Fruit fly (Drosophila melanogaster) whole organism, embryonic: Measurements from ENCODE around the gene dnc.

Source experiments
- Asciz ChIP-seq: fragments of 200-800 bp; sonication (Bioruptor generic); optimal IDR thresholded peaks from 2 replicates; lab custom pipeline; 2017; ENCODE audit warnings: missing biosample characterization, mild to moderate bottlenecking, missing genetic modification characterization, missing genetic modification reagents
- Bdp1 ChIP-seq: fragments of 200-800 bp; sonication (Bioruptor generic); optimal IDR thresholded peaks from 3 replicates; lab custom pipeline; 2016; ENCODE audit warnings: missing biosample characterization, missing genetic modification characterization
- CG10321 ChIP-seq: fragments of 200-800 bp; sonication (Bioruptor generic); IDR thresholded peaks from 2 replicates; pipeline ENCODE4 v1.3.6; 2022; ENCODE audit warnings: missing biosample characterization, missing genetic modification characterization
- CG11504 ChIP-seq: fragments of 200-800 bp; sonication (Bioruptor generic); optimal IDR thresholded peaks from 3 replicates; lab custom pipeline; 2019; ENCODE audit warnings: missing biosample characterization, mild to moderate bottlenecking, missing genetic modification characterization, moderate library complexity
- CG12391 ChIP-seq: fragments of 200-800 bp; sonication (Bioruptor generic); optimal IDR thresholded peaks from 3 replicates; lab custom pipeline; 2018; ENCODE audit warnings: missing biosample characterization, mild to moderate bottlenecking, missing genetic modification characterization, moderate library complexity
- CG12769 ChIP-seq: fragments of 200-800 bp; sonication (Bioruptor generic); optimal IDR thresholded peaks from 2 replicates; lab custom pipeline; 2019; ENCODE audit warnings: missing biosample characterization, mild to moderate bottlenecking, missing genetic modification characterization, moderate library complexity
- CG13123 ChIP-seq: fragments of 200-800 bp; sonication (Bioruptor generic); optimal IDR thresholded peaks from 2 replicates; lab custom pipeline; 2016; ENCODE audit warnings: missing biosample characterization, missing genetic modification characterization
- CG13624 ChIP-seq: fragments of 200-800 bp; sonication (Bioruptor generic); optimal IDR thresholded peaks from 2 replicates; lab custom pipeline; 2016; ENCODE audit warnings: missing biosample characterization, missing genetic modification characterization
- CG14050 ChIP-seq: fragments of 200-800 bp; sonication (Bioruptor generic); IDR thresholded peaks from 3 replicates; pipeline ENCODE4 v1.3.6; 2022; ENCODE audit warnings: missing biosample characterization, missing genetic modification characterization
- CG17385 ChIP-seq: fragments of 200-800 bp; sonication (Bioruptor generic); optimal IDR thresholded peaks from 3 replicates; lab custom pipeline; 2018; ENCODE audit warnings: missing biosample characterization, mild to moderate bottlenecking, missing genetic modification characterization
- CG18262 ChIP-seq: fragments of 200-800 bp; optimal IDR thresholded peaks from 3 replicates; lab custom pipeline; 2019; ENCODE audit warnings: missing biosample characterization, mild to moderate bottlenecking, missing genetic modification characterization, moderate library complexity
- CG18764 ChIP-seq: fragments of 200-800 bp; sonication (Bioruptor generic); optimal IDR thresholded peaks from 3 replicates; lab custom pipeline; 2016; ENCODE audit warnings: missing biosample characterization, missing genetic modification characterization
- CG2129 ChIP-seq: fragments of 200-800 bp; sonication (Bioruptor generic); IDR thresholded peaks from 2 replicates; pipeline ENCODE4 v1.3.6; 2022; ENCODE audit warnings: missing biosample characterization, missing genetic modification characterization; ENCODE audit not compliant: partially characterized antibody
- CG2678 ChIP-seq: fragments of 200-800 bp; sonication (Bioruptor generic); optimal IDR thresholded peaks from 3 replicates; lab custom pipeline; 2019; ENCODE audit warnings: missing biosample characterization, mild to moderate bottlenecking, missing genetic modification characterization, moderate library complexity
- CG3995 ChIP-seq: fragments of 200-800 bp; sonication (Bioruptor generic); optimal IDR thresholded peaks from 3 replicates; lab custom pipeline; 2016; ENCODE audit warnings: missing biosample characterization, missing genetic modification characterization
- CG4360 ChIP-seq: fragments of 200-800 bp; sonication (Bioruptor generic); IDR thresholded peaks from 2 replicates; pipeline ENCODE4 v1.3.6; 2022; ENCODE audit warnings: missing biosample characterization, missing genetic modification characterization
- CG4617 ChIP-seq: fragments of 200-800 bp; sonication (Bioruptor generic); optimal IDR thresholded peaks from 3 replicates; lab custom pipeline; 2016; ENCODE audit warnings: missing biosample characterization, missing genetic modification characterization, borderline replicate concordance
- CG6813 ChIP-seq: fragments of 200-800 bp; sonication (Bioruptor generic); optimal IDR thresholded peaks from 2 replicates; lab custom pipeline; 2017; ENCODE audit warnings: missing biosample characterization, missing genetic modification characterization, mild to moderate bottlenecking, moderate library complexity, missing genetic modification reagents
- CG7357 ChIP-seq: fragments of 200-800 bp; sonication (Bioruptor generic); IDR thresholded peaks from 3 replicates; pipeline ENCODE4 v1.3.6; 2022; ENCODE audit warnings: missing biosample characterization, missing genetic modification characterization
- CTCF ChIP-seq: fragments of 200-800 bp; sonication (Bioruptor generic); optimal IDR thresholded peaks from 2 replicates; lab custom pipeline; 2017; ENCODE audit warnings: missing biosample characterization, mild to moderate bottlenecking, missing genetic modification characterization, moderate library complexity
- GATAe ChIP-seq: fragments of 200-800 bp; sonication (Bioruptor generic); conservative IDR thresholded peaks from 2 replicates; pipeline ENCODE4 v1.3.6; 2022; ENCODE audit warnings: missing biosample characterization, missing genetic modification characterization
- Lhr ChIP-seq: fragments of 200-800 bp; sonication (Bioruptor generic); optimal IDR thresholded peaks from 3 replicates; lab custom pipeline; 2017; ENCODE audit warnings: mild to moderate bottlenecking, missing biosample characterization, missing genetic modification reagents, missing genetic modification characterization
- Max ChIP-seq: fragments of 200-800 bp; sonication (Bioruptor generic); optimal IDR thresholded peaks from 2 replicates; lab custom pipeline; 2016; ENCODE audit warnings: missing biosample characterization, mild to moderate bottlenecking, missing genetic modification characterization
- Med ChIP-seq: fragments of 200-800 bp; sonication (Bioruptor generic); peaks from one replicate; lab custom pipeline; 2016; ENCODE audit warnings: missing biosample characterization, missing genetic modification characterization, mild to moderate bottlenecking, inconsistent platforms, moderate library complexity
- Myb ChIP-seq: fragments of 200-800 bp; sonication (Bioruptor generic); optimal IDR thresholded peaks from 2 replicates; lab custom pipeline; 2016; ENCODE audit warnings: missing biosample characterization, missing genetic modification characterization
- NC2α ChIP-seq: fragments of 200-800 bp; sonication (Bioruptor generic); optimal IDR thresholded peaks from 2 replicates; lab custom pipeline; 2016; ENCODE audit warnings: missing biosample characterization, missing genetic modification characterization
- Vsx1 ChIP-seq: fragments of 200-800 bp; sonication (Bioruptor generic); optimal IDR thresholded peaks from 2 replicates; lab custom pipeline; 2017; ENCODE audit warnings: missing biosample characterization, mild to moderate bottlenecking, missing genetic modification characterization, missing genetic modification reagents
- aop ChIP-seq: fragments of 200-800 bp; sonication (Bioruptor generic); IDR thresholded peaks from 2 replicates; pipeline ENCODE4 v1.3.6; 2022; ENCODE audit warnings: missing biosample characterization, missing genetic modification characterization
- caup ChIP-seq: fragments of 200-800 bp; sonication (Bioruptor generic); optimal IDR thresholded peaks from 3 replicates; lab custom pipeline; 2017; ENCODE audit warnings: missing biosample characterization, mild to moderate bottlenecking, missing genetic modification characterization, moderate library complexity; ENCODE audit not compliant: severe bottlenecking
- cg ChIP-seq: fragments of 200-800 bp; sonication (Bioruptor generic); optimal IDR thresholded peaks from 3 replicates; lab custom pipeline; 2019; ENCODE audit warnings: missing biosample characterization, mild to moderate bottlenecking, missing genetic modification characterization, moderate library complexity
- crol ChIP-seq: fragments of 200-800 bp; sonication (Bioruptor generic); IDR thresholded peaks from 2 replicates; pipeline ENCODE4 v1.3.6; 2022; ENCODE audit warnings: missing biosample characterization, missing genetic modification characterization
- dimm ChIP-seq: fragments of 200-800 bp; sonication (Bioruptor generic); IDR thresholded peaks from 2 replicates; pipeline ENCODE4 v1.3.6; 2022; ENCODE audit warnings: missing biosample characterization, missing genetic modification characterization
- gcm ChIP-seq: fragments of 200-800 bp; sonication (Bioruptor generic); optimal IDR thresholded peaks from 2 replicates; lab custom pipeline; 2019; ENCODE audit warnings: missing biosample characterization, mild to moderate bottlenecking, missing genetic modification characterization, moderate library complexity
- ham ChIP-seq: fragments of 200-800 bp; sonication (Bioruptor generic); IDR thresholded peaks from 2 replicates; pipeline ENCODE4 v1.3.6; 2022; ENCODE audit warnings: missing biosample characterization, missing genetic modification characterization
- insv ChIP-seq, 2 experiments: fragments of 200-800 bp; sonication (Bioruptor generic); optimal IDR thresholded peaks; 3 replicates each; lab custom pipeline; 2016 to 2018; ENCODE audit warnings: missing biosample characterization in 2 of 2, missing genetic modification characterization in 2 of 2
- jumu ChIP-seq: fragments of 200-800 bp; sonication (Bioruptor generic); optimal IDR thresholded peaks from 3 replicates; lab custom pipeline; 2016; ENCODE audit warnings: missing biosample characterization, missing genetic modification characterization
- kah ChIP-seq: fragments of 200-800 bp; sonication (Bioruptor generic); optimal IDR thresholded peaks from 2 replicates; lab custom pipeline; 2018; ENCODE audit warnings: missing biosample characterization, mild to moderate bottlenecking, missing genetic modification characterization
- lilli ChIP-seq: fragments of 200-800 bp; sonication (Bioruptor generic); optimal IDR thresholded peaks from 3 replicates; lab custom pipeline; 2016; ENCODE audit warnings: missing biosample characterization, missing genetic modification characterization
- lov ChIP-seq, 2 experiments: fragments of 200-800 bp in 1 of 2; fragments of >200 bp in 1 of 2; sonication (Bioruptor generic) in 1 of 2; IDR thresholded peaks in 1 of 2; optimal IDR thresholded peaks in 1 of 2; 2 replicates in 1 of 2; 3 replicates in 1 of 2; pipeline versions ENCODE4 v1.3.6 to Lab custom; 2017 to 2022; ENCODE audit warnings: missing biosample characterization in 1 of 2, missing genetic modification characterization in 1 of 2
- onecut ChIP-seq: fragments of 200-800 bp; sonication (Bioruptor generic); IDR thresholded peaks from 2 replicates; pipeline ENCODE4 v1.3.6; 2022; ENCODE audit warnings: missing biosample characterization, missing genetic modification characterization
- org-1 ChIP-seq: fragments of 200-800 bp; sonication (Bioruptor generic); optimal IDR thresholded peaks from 2 replicates; lab custom pipeline; 2017; ENCODE audit warnings: missing biosample characterization, missing genetic modification characterization
- pnt ChIP-seq: fragments of 200-800 bp; sonication (Bioruptor generic); optimal IDR thresholded peaks from 3 replicates; lab custom pipeline; 2016; ENCODE audit warnings: missing biosample characterization, missing genetic modification characterization
- run ChIP-seq: fragments of 200-800 bp; sonication (Bioruptor generic); optimal IDR thresholded peaks from 3 replicates; lab custom pipeline; 2018; ENCODE audit warnings: missing biosample characterization, mild to moderate bottlenecking, missing genetic modification characterization
- salm ChIP-seq: fragments of 200-800 bp; sonication (Bioruptor generic); optimal IDR thresholded peaks from 2 replicates; lab custom pipeline; 2018; ENCODE audit warnings: missing biosample characterization, mild to moderate bottlenecking, missing genetic modification characterization
- schlank ChIP-seq: fragments of 200-800 bp; sonication (Bioruptor generic); optimal IDR thresholded peaks from 2 replicates; lab custom pipeline; 2018; ENCODE audit warnings: missing biosample characterization, mild to moderate bottlenecking, missing genetic modification characterization
- sd ChIP-seq: fragments of 200-800 bp; sonication (Bioruptor generic); optimal IDR thresholded peaks from 3 replicates; lab custom pipeline; 2018; ENCODE audit warnings: missing biosample characterization, mild to moderate bottlenecking, missing genetic modification characterization, moderate library complexity
- seq ChIP-seq: fragments of 200-800 bp; sonication (Bioruptor generic); IDR thresholded peaks from 2 replicates; pipeline ENCODE4 v1.3.6; 2022; ENCODE audit warnings: missing biosample characterization, missing genetic modification characterization
- sisA ChIP-seq: fragments of 200-800 bp; sonication (Bioruptor generic); IDR thresholded peaks from 2 replicates; pipeline ENCODE4 v1.3.6; 2022; ENCODE audit warnings: missing biosample characterization, missing genetic modification characterization
- tin ChIP-seq: fragments of 200-800 bp; sonication (Bioruptor generic); optimal IDR thresholded peaks from 3 replicates; lab custom pipeline; 2016; ENCODE audit warnings: missing biosample characterization, missing genetic modification characterization
- usp ChIP-seq: fragments of >200 bp; optimal IDR thresholded peaks from 2 replicates; lab custom pipeline; 2017; ENCODE audit warnings: missing biosample characterization, missing genetic modification characterization
- vvl ChIP-seq: fragments of 200-800 bp; sonication (Bioruptor generic); IDR thresholded peaks from 2 replicates; pipeline ENCODE4 v1.3.6; 2022; ENCODE audit warnings: missing biosample characterization, missing genetic modification characterization

The dnc gene

DNA sequence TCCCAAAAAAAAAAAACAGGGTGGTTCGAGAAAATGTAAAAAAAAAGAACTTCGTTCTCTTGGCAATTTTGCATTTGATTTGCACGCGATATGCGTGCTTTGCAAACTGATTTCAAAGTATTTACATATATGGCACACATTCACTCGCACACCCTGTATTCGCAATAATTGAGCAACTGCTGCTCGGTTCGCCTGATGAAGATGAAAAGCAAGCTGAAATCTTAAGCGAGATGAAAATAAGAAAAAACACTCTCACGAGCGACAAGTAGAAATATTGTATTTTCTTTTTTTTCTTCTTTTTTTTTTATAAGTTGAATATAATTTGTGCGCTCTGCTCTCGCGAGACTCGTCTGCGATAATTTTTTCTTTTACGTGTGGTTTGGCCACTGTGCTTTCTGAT is 152.7 kb downstream of the dnc start (continued):
- peak; percentile 27 for TF ChIP-seq Myb
- no peak for TF ChIP-seq Lhr
- no peak for TF ChIP-seq usp
- TF ChIP-seq CG11504 (tag; lab: Kevin White, UChicago): peak; percentile 77
- no peak for TF ChIP-seq CG2129
- peak; percentile 85 for TF ChIP-seq CG2678 (tag; lab: Kevin White, UChicago)
- peak; percentile 30 for TF ChIP-seq pnt
- TF ChIP-seq CG4360 (GFP tag; lab: Robert Waterston, UW): 0 out of 2 replicates have a peak, but pooled peaks have one; percentile 27
- peak; percentile 92 for TF ChIP-seq vvl (GFP tag; lab: Robert Waterston, UW)
- TF ChIP-seq CG13123: no peak
- peak; percentile 20 for TF ChIP-seq CG3995
- TF ChIP-seq Vsx1 (GFP tag; lab: Kevin White, UChicago): peak; percentile 42
- peak; percentile 66 for TF ChIP-seq org-1 (GFP tag; lab: Kevin White, UChicago)
- peak; percentile 42; the same call in 1 of the 2 replicates for TF ChIP-seq CG10321 (GFP tag; lab: Robert Waterston, UW)
- no peak for TF ChIP-seq Med (GFP tag; lab: Kevin White, UChicago)
- TF ChIP-seq run (tag; lab: Kevin White, UChicago): peak; percentile 61
- peak; percentile 40 for TF ChIP-seq sd (tag; lab: Kevin White, UChicago)
- 0 out of 2 replicates have a peak, but pooled peaks have one; percentile 18 for TF ChIP-seq aop (GFP tag; lab: Robert Waterston, UW)
- TF ChIP-seq CG7357 (GFP tag; lab: Robert Waterston, UW): peak; percentile 52; the same call in 2 of the 3 replicates
- TF ChIP-seq caup (GFP tag; lab: Kevin White, UChicago): peak; percentile 81
- peak; percentile 31 for TF ChIP-seq Bdp1 (GFP tag; lab: Kevin White, UChicago)
- TF ChIP-seq dimm (GFP tag; lab: Robert Waterston, UW): 0 out of 2 replicates have a peak, but pooled peaks have one; percentile 18
- no peak for TF ChIP-seq insv (GFP tag; optimal IDR thresholded peaks at IDR 0.05; lab: Kevin White, UChicago)
- peak; percentile 84 for TF ChIP-seq CG14050 (GFP tag; lab: Robert Waterston, UW)
- peak; percentile 51 for TF ChIP-seq tin
- TF ChIP-seq CG13624 (GFP tag; lab: Kevin White, UChicago): peak; percentile 79
- TF ChIP-seq CG18764: peak; percentile 37
- peak; percentile 33 for TF ChIP-seq CG18262
- TF ChIP-seq NC2α (GFP tag; lab: Kevin White, UChicago): peak; percentile 12
- TF ChIP-seq CG4617 (GFP tag; lab: Kevin White, UChicago): no peak
- peak; percentile 57 for TF ChIP-seq jumu (GFP tag; lab: Kevin White, UChicago)
- TF ChIP-seq CG12769 (tag; lab: Kevin White, UChicago): peak; percentile 31
- peak; percentile 55 for TF ChIP-seq salm (tag; lab: Kevin White, UChicago)
- TF ChIP-seq CG6813 (GFP tag; lab: Kevin White, UChicago): peak; percentile 73
- TF ChIP-seq onecut (GFP tag; lab: Robert Waterston, UW): peak; percentile 67
- no peak for TF ChIP-seq ham
- TF ChIP-seq sisA (GFP tag; lab: Robert Waterston, UW): peak; percentile 52
- peak; percentile 76 for TF ChIP-seq schlank (tag; lab: Kevin White, UChicago)
- peak; percentile 64 for TF ChIP-seq gcm (GFP tag; lab: Kevin White, UChicago)
- TF ChIP-seq GATAe (GFP tag; lab: Robert Waterston, UW): peak; percentile 31; the same call in 1 of the 2 replicates
- TF ChIP-seq CG12391 (tag; lab: Kevin White, UChicago): peak; percentile 66
- TF ChIP-seq seq: peak; percentile 79
- peak; percentile 64 for TF ChIP-seq kah (GFP tag; lab: Kevin White, UChicago)
- TF ChIP-seq Asciz (GFP tag; lab: Kevin White, UChicago): peak; percentile 67
- TF ChIP-seq cg (GFP tag; lab: Kevin White, UChicago): no peak
- TF ChIP-seq crol (GFP tag; lab: Robert Waterston, UW): no peak
- TF ChIP-seq CTCF (GFP tag; lab: Kevin White, UChicago): no peak
- no peak for TF ChIP-seq lov (optimal IDR thresholded peaks at IDR 0.05; lab: Kevin White, UChicago)
- peak; percentile 62; the same call in 2 of the 3 replicates for TF ChIP-seq lov (GFP tag; IDR thresholded peaks at IDR 0.05; lab: Robert Waterston, UW)
- peak; percentile 23 for TF ChIP-seq Max
- TF ChIP-seq lilli (GFP tag; lab: Kevin White, UChicago): peak; percentile 78
- peak; percentile 74 for TF ChIP-seq CG17385
